Fruit fly (Drosophila melanogaster) whole organism, prepupa: ENCODE results near the gene Bacc.

ENCODE experiments used
- CG10631 ChIP-seq: fragments of 200-800 bp; sonication (Bioruptor generic); optimal IDR thresholded peaks from 2 replicates; lab custom pipeline; 2016; ENCODE audit warnings: missing biosample characterization, missing genetic modification characterization
- CG10669 ChIP-seq: fragments of 200-800 bp; sonication (Bioruptor generic); optimal IDR thresholded peaks from 3 replicates; lab custom pipeline; 2018; ENCODE audit warnings: missing biosample characterization, mild to moderate bottlenecking, missing genetic modification characterization, moderate library complexity
- CG11294 ChIP-seq: fragments of 200-800 bp; sonication (Bioruptor generic); IDR thresholded peaks from 2 replicates; pipeline ENCODE4 v1.3.6; 2022; ENCODE audit warnings: missing biosample characterization, missing genetic modification characterization
- CG11762 ChIP-seq: fragments of 200-800 bp; sonication (Bioruptor generic); optimal IDR thresholded peaks from 3 replicates; lab custom pipeline; 2016; ENCODE audit warnings: missing biosample characterization, missing genetic modification characterization; ENCODE audit not compliant: insufficient read depth
- CG11902 ChIP-seq: fragments of 200-800 bp; sonication (Bioruptor generic); optimal IDR thresholded peaks from 3 replicates; lab custom pipeline; 2016; ENCODE audit warnings: missing biosample characterization, missing genetic modification characterization
- CG15336 ChIP-seq: fragments of 200-800 bp; sonication (Bioruptor generic); IDR thresholded peaks from 2 replicates; pipeline ENCODE4 v1.3.6; 2022; ENCODE audit warnings: missing biosample characterization, missing genetic modification characterization
- CG1621 ChIP-seq: fragments of 200-800 bp; sonication (Bioruptor generic); optimal IDR thresholded peaks from 3 replicates; lab custom pipeline; 2018; ENCODE audit warnings: missing biosample characterization, mild to moderate bottlenecking, missing genetic modification characterization
- CG16779 ChIP-seq: fragments of 200-800 bp; sonication (Bioruptor generic); optimal IDR thresholded peaks from 3 replicates; lab custom pipeline; 2017; ENCODE audit warnings: missing biosample characterization, mild to moderate bottlenecking, missing genetic modification characterization
- CG3032 ChIP-seq: fragments of 200-800 bp; optimal IDR thresholded peaks from 2 replicates; lab custom pipeline; 2019; ENCODE audit warnings: missing biosample characterization, mild to moderate bottlenecking, missing genetic modification characterization, moderate library complexity
- CG32006 ChIP-seq: fragments of 200-800 bp; sonication (Bioruptor generic); optimal IDR thresholded peaks from 3 replicates; lab custom pipeline; 2017; ENCODE audit warnings: missing biosample characterization, mild to moderate bottlenecking, missing genetic modification characterization
- CG3919 ChIP-seq: fragments of 200-800 bp; sonication (Bioruptor generic); optimal IDR thresholded peaks from 3 replicates; lab custom pipeline; 2016; ENCODE audit warnings: missing biosample characterization, missing genetic modification characterization
- CG6276 ChIP-seq: fragments of 200-800 bp; sonication (Bioruptor generic); optimal IDR thresholded peaks from 2 replicates; lab custom pipeline; 2017; ENCODE audit warnings: missing biosample characterization, mild to moderate bottlenecking, missing genetic modification characterization
- CG6808 ChIP-seq: fragments of 200-800 bp; sonication (Bioruptor generic); optimal IDR thresholded peaks from 3 replicates; lab custom pipeline; 2017; ENCODE audit warnings: missing biosample characterization, missing genetic modification characterization, mild to moderate bottlenecking, moderate library complexity, missing genetic modification reagents
- CG6854 ChIP-seq: fragments of 200-800 bp; sonication (Bioruptor generic); optimal IDR thresholded peaks from 2 replicates; lab custom pipeline; 2017; ENCODE audit warnings: missing biosample characterization, mild to moderate bottlenecking, missing genetic modification characterization
- CG7368 ChIP-seq: fragments of 200-800 bp; sonication (Bioruptor generic); optimal IDR thresholded peaks from 3 replicates; lab custom pipeline; 2016; ENCODE audit warnings: missing biosample characterization, missing genetic modification characterization
- CG8119 ChIP-seq: fragments of 200-800 bp; sonication (Bioruptor generic); IDR thresholded peaks from 3 replicates; pipeline ENCODE4 v1.3.6; 2022; ENCODE audit warnings: missing biosample characterization, missing genetic modification characterization
- CG8319 ChIP-seq: fragments of 200-800 bp; sonication (Bioruptor generic); optimal IDR thresholded peaks from 3 replicates; lab custom pipeline; 2016; ENCODE audit warnings: missing biosample characterization, missing genetic modification characterization
- CG8632 ChIP-seq: fragments of 200-800 bp; sonication (Bioruptor generic); optimal IDR thresholded peaks from 3 replicates; lab custom pipeline; 2016; ENCODE audit warnings: missing biosample characterization, missing genetic modification characterization
- CG9139 ChIP-seq: fragments of 200-800 bp; sonication (Bioruptor generic); optimal IDR thresholded peaks from 3 replicates; lab custom pipeline; 2017; ENCODE audit warnings: missing biosample characterization, mild to moderate bottlenecking, missing genetic modification characterization
- Eip75B ChIP-seq: fragments of 200-800 bp; sonication (Bioruptor generic); optimal IDR thresholded peaks from 3 replicates; lab custom pipeline; 2016; ENCODE audit warnings: missing biosample characterization, missing genetic modification characterization
- Eip78C ChIP-seq: fragments of 200-800 bp; sonication (Bioruptor generic); peaks from one replicate; lab custom pipeline; 2016; ENCODE audit warnings: missing biosample characterization, missing genetic modification characterization
- Ets96B ChIP-seq: fragments of 200-800 bp; optimal IDR thresholded peaks from 2 replicates; lab custom pipeline; 2019; ENCODE audit warnings: missing biosample characterization, mild to moderate bottlenecking, missing genetic modification characterization, moderate library complexity
- Gug ChIP-seq: fragments of 200-800 bp; sonication (Bioruptor generic); IDR thresholded peaks from 2 replicates; pipeline ENCODE4 v1.3.6; 2022; ENCODE audit warnings: missing biosample characterization, missing genetic modification characterization
- Hr39 ChIP-seq: fragments of 200-800 bp; sonication (Bioruptor generic); optimal IDR thresholded peaks from 2 replicates; lab custom pipeline; 2016; ENCODE audit warnings: missing biosample characterization, missing genetic modification characterization
- Lpt ChIP-seq: fragments of 200-800 bp; sonication (Bioruptor generic); optimal IDR thresholded peaks from 3 replicates; lab custom pipeline; 2016; ENCODE audit warnings: missing biosample characterization, missing genetic modification characterization
- OdsH ChIP-seq: fragments of 200-800 bp; sonication (Bioruptor generic); optimal IDR thresholded peaks from 3 replicates; lab custom pipeline; 2016; ENCODE audit warnings: missing biosample characterization, missing genetic modification characterization
- Smox ChIP-seq: fragments of 200-800 bp; sonication (Bioruptor generic); optimal IDR thresholded peaks from 3 replicates; lab custom pipeline; 2016; ENCODE audit warnings: missing biosample characterization, missing genetic modification characterization
- Sox14 ChIP-seq: fragments of 200-800 bp; sonication (Bioruptor generic); optimal IDR thresholded peaks from 3 replicates; lab custom pipeline; 2016; ENCODE audit warnings: missing biosample characterization, missing genetic modification characterization
- Sox15 ChIP-seq: fragments of 200-800 bp; sonication (Bioruptor generic); optimal IDR thresholded peaks from 3 replicates; lab custom pipeline; 2016; ENCODE audit warnings: missing biosample characterization, missing genetic modification characterization
- achi ChIP-seq: fragments of 200-800 bp; sonication (Bioruptor generic); optimal IDR thresholded peaks from 3 replicates; lab custom pipeline; 2016; ENCODE audit warnings: missing biosample characterization, missing genetic modification characterization
- acj6 ChIP-seq: fragments of 200-800 bp; sonication (Bioruptor generic); optimal IDR thresholded peaks from 3 replicates; lab custom pipeline; 2016; ENCODE audit warnings: missing biosample characterization, missing genetic modification characterization
- dsx ChIP-seq: fragments of 200-800 bp; optimal IDR thresholded peaks from 3 replicates; lab custom pipeline; 2019; ENCODE audit warnings: missing biosample characterization, mild to moderate bottlenecking, missing genetic modification characterization, moderate library complexity; ENCODE audit not compliant: poor library complexity, severe bottlenecking
- eg ChIP-seq: fragments of 200-800 bp; sonication (Bioruptor generic); IDR thresholded peaks from 3 replicates; pipeline ENCODE4 v1.3.6; 2022; ENCODE audit warnings: missing biosample characterization, missing genetic modification characterization
- esn ChIP-seq: fragments of 200-800 bp; sonication (Bioruptor generic); optimal IDR thresholded peaks from 2 replicates; lab custom pipeline; 2016; ENCODE audit warnings: missing biosample characterization, mild to moderate bottlenecking, missing genetic modification characterization, moderate library complexity
- fd59A ChIP-seq: fragments of 200-800 bp; sonication (Bioruptor generic); optimal IDR thresholded peaks from 2 replicates; lab custom pipeline; 2017; ENCODE audit warnings: missing biosample characterization, mild to moderate bottlenecking, missing genetic modification characterization, missing genetic modification reagents
- fd85E ChIP-seq: fragments of 200-800 bp; sonication (Bioruptor generic); optimal IDR thresholded peaks from 3 replicates; lab custom pipeline; 2016; ENCODE audit warnings: missing biosample characterization, missing genetic modification characterization
- net ChIP-seq: fragments of 200-800 bp; sonication (Bioruptor generic); optimal IDR thresholded peaks from 3 replicates; lab custom pipeline; 2016; ENCODE audit warnings: missing biosample characterization, missing genetic modification characterization
- pdm3 ChIP-seq: fragments of 200-800 bp; sonication (Bioruptor generic); optimal IDR thresholded peaks from 3 replicates; lab custom pipeline; 2016; ENCODE audit warnings: missing biosample characterization, missing genetic modification characterization
- spab ChIP-seq: fragments of 200-800 bp; sonication (Bioruptor generic); optimal IDR thresholded peaks from 2 replicates; lab custom pipeline; 2017; ENCODE audit warnings: missing biosample characterization, mild to moderate bottlenecking, missing genetic modification characterization, missing genetic modification reagents
- ss ChIP-seq, 2 experiments: fragments of 200-800 bp; sonication (Bioruptor generic); optimal IDR thresholded peaks; 2 replicates in 1 of 2; 3 replicates in 1 of 2; lab custom pipeline; 2017 to 2018; ENCODE audit warnings: mild to moderate bottlenecking in 2 of 2, missing biosample characterization in 2 of 2, missing genetic modification characterization in 2 of 2, moderate library complexity in 1 of 2
- svp ChIP-seq: fragments of 200-800 bp; sonication (Bioruptor generic); peaks from one replicate; lab custom pipeline; 2016; ENCODE audit warnings: missing biosample characterization, missing genetic modification characterization
- vri ChIP-seq: fragments of 200-800 bp; sonication (Bioruptor generic); optimal IDR thresholded peaks from 3 replicates; lab custom pipeline; 2016; ENCODE audit warnings: missing biosample characterization, mild to moderate bottlenecking, missing genetic modification characterization

The Bacc gene

DNA sequence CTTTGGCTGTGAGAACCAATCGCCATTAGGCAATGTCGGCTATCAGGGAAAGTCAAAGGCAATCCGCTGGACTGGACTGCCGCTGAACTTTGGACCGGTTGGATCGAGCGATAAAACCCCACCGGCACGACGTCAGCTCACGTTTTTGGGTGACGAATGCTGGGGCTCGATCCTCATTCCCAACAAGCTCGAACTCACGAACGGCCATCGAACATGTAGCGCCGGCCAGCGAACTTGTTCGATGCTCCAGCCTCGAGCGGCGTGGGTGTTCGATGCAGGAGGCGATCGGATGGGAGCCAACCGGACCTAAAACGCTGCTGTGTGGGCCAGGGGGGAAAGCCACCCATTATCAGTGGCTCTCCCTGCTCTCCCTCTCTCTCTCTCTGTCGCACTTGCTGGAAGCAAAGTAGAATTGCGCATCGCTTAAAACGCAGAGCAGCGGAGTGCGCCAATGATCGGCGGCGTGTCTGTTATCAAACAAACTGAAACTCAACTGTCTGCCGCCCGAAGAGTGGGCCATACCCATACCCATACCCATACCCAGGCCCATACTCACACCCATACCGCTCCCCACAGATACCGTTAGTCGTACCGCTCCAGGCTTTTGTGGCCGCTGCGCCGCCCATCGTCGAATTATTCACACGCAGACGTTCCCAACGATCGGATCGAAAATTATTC is 52.5 kb downstream of the Bacc start, which contains the start of gene daw (continued):
- TF ChIP-seq eg (GFP tag; lab: Robert Waterston, UW) = peak; percentile 52; the same call in 1 of the 3 replicates
- no peak for TF ChIP-seq Gug
- no peak for TF ChIP-seq Hr39 (GFP tag; lab: Kevin White, UChicago)
- TF ChIP-seq pdm3 = peak; percentile 11
- peak; percentile 38 for TF ChIP-seq Sox14 (GFP tag; lab: Kevin White, UChicago)
- TF ChIP-seq OdsH = no peak
- TF ChIP-seq CG15336 (GFP tag; lab: Robert Waterston, UW) = peak; percentile 51; the same call in 1 of the 2 replicates
- peak; percentile 63 for TF ChIP-seq CG8119 (GFP tag; lab: Robert Waterston, UW)
- peak; percentile 12 for TF ChIP-seq CG11762 (GFP tag; lab: Kevin White, UChicago)
- no peak for TF ChIP-seq CG8632 (GFP tag; lab: Kevin White, UChicago)
- TF ChIP-seq spab (GFP tag; lab: Kevin White, UChicago) = peak; percentile 73
- no peak for TF ChIP-seq fd59A (GFP tag; lab: Kevin White, UChicago)
- TF ChIP-seq CG11294 (GFP tag; lab: Robert Waterston, UW) = no peak
- TF ChIP-seq acj6 = no peak
- TF ChIP-seq CG10631 (GFP tag; lab: Kevin White, UChicago) = no peak
- TF ChIP-seq ss (GFP tag; optimal IDR thresholded peaks at IDR 0.05; lab: Kevin White, UChicago) = peak; percentile 84 to 88
- TF ChIP-seq Eip78C (GFP tag; lab: Kevin White, UChicago) = peak; percentile 76
- peak; percentile 43 for TF ChIP-seq fd85E
- peak; percentile 2 for TF ChIP-seq CG32006 (GFP tag; lab: Kevin White, UChicago)
- peak; percentile 37 for TF ChIP-seq dsx
- peak; percentile 30 for TF ChIP-seq Eip75B (GFP tag; lab: Kevin White, UChicago)
- peak; percentile 68 for TF ChIP-seq CG7368 (GFP tag; lab: Kevin White, UChicago)
- TF ChIP-seq CG3032 = no peak
- peak; percentile 2 for TF ChIP-seq esn
- TF ChIP-seq vri (GFP tag; lab: Kevin White, UChicago) = peak; percentile 28
- peak; percentile 81 for TF ChIP-seq CG6808
- peak; percentile 76 for TF ChIP-seq CG16779 (tag; lab: Kevin White, UChicago)
- TF ChIP-seq CG6276 (GFP tag; lab: Kevin White, UChicago) = peak; percentile 84
- no peak for TF ChIP-seq Sox15 (GFP tag; lab: Kevin White, UChicago)
- peak; percentile 49 for TF ChIP-seq Ets96B (tag; lab: Kevin White, UChicago)
- TF ChIP-seq achi (GFP tag; lab: Kevin White, UChicago) = peak; percentile 60

DNA sequence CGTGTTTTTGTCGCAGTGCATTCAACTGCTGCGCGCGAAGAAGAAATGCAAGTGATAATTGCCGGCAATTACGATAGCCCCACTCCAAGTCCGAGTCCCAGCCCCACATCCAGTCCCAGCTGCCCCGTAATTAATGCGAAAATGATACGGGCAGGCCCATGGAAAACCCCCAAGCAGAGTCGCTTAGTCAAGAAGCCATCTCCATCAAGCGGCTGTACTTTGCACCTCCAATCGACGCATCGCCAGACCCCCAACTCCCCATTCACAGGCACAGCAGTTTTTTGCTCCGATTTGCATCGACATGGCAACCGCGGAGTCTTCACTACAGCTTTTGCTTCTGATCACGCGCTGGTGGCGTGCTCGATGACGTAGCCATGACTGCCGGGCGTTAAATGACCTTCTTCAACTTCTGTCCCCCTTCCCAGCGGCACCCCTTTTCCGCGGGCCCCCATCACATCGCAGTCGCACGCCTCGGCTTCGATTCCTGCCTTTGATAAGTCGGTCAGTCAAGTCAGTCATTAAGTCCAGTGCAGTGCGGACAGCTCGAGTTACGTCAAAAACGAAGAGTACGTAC is 54.0 kb downstream of the Bacc start:
- peak; percentile 7 for TF ChIP-seq CG7368 (GFP tag; lab: Kevin White, UChicago)
- TF ChIP-seq CG16779 (tag; lab: Kevin White, UChicago) = peak; percentile 61
- TF ChIP-seq ss (GFP tag; optimal IDR thresholded peaks at IDR 0.05; lab: Kevin White, UChicago) = peak; percentile 90 to 91
- peak; percentile 68 for TF ChIP-seq spab (GFP tag; lab: Kevin White, UChicago)
- peak; percentile 15 for TF ChIP-seq acj6
- TF ChIP-seq CG6854 (GFP tag; lab: Kevin White, UChicago) = peak; percentile 70
- peak; percentile 64 for TF ChIP-seq CG6276 (GFP tag; lab: Kevin White, UChicago)
- TF ChIP-seq eg (GFP tag; lab: Robert Waterston, UW) = no peak
- no peak for TF ChIP-seq CG11902 (GFP tag; lab: Kevin White, UChicago)
- TF ChIP-seq Smox (GFP tag; lab: Kevin White, UChicago) = no peak
- TF ChIP-seq OdsH = no peak
- peak; percentile 71 for TF ChIP-seq CG1621 (tag; lab: Kevin White, UChicago)
- peak; percentile 20 for TF ChIP-seq achi (GFP tag; lab: Kevin White, UChicago)
- TF ChIP-seq CG3032 = no peak
- TF ChIP-seq Gug = no peak
- TF ChIP-seq Ets96B (tag; lab: Kevin White, UChicago) = peak; percentile 32
- TF ChIP-seq CG8319 (GFP tag; lab: Kevin White, UChicago) = peak; percentile 22
- TF ChIP-seq CG8119 (GFP tag; lab: Robert Waterston, UW) = no peak; the same call in 2 of the 3 replicates
- TF ChIP-seq Lpt (GFP tag; lab: Kevin White, UChicago) = peak; percentile 35
- TF ChIP-seq CG11294 (GFP tag; lab: Robert Waterston, UW) = no peak
- TF ChIP-seq net (GFP tag; lab: Kevin White, UChicago) = peak; percentile 72
- peak; percentile 3 for TF ChIP-seq dsx
- peak; percentile 9 for TF ChIP-seq CG32006 (GFP tag; lab: Kevin White, UChicago)
- peak; percentile 19 for TF ChIP-seq Eip75B (GFP tag; lab: Kevin White, UChicago)
- TF ChIP-seq CG10669 = peak; percentile 43
- peak; percentile 87 for TF ChIP-seq CG9139
- peak; percentile 21 for TF ChIP-seq Sox14 (GFP tag; lab: Kevin White, UChicago)
- TF ChIP-seq CG3919 (GFP tag; lab: Kevin White, UChicago) = peak; percentile 55
- TF ChIP-seq svp (GFP tag; lab: Kevin White, UChicago) = peak; percentile 88
- peak; percentile 82 for TF ChIP-seq CG6808
- peak; percentile 69 for TF ChIP-seq Eip78C (GFP tag; lab: Kevin White, UChicago)
